Fruit fly (Drosophila melanogaster) whole organism, adult: Measurements from ENCODE around the gene Bruce.
"Not testable (repeated sequence)": the region's sequence is repeated elsewhere in the genome, so short reads cannot be mapped to it uniquely, and the experiment has no call there.

Experiments used
- CG11617 ChIP-seq: fragments of 200-800 bp; sonication (Bioruptor generic); optimal IDR thresholded peaks from 2 replicates; lab custom pipeline; 2017; ENCODE audit warnings: mild to moderate bottlenecking, missing biosample characterization, missing genetic modification reagents, missing genetic modification characterization
- CG12768 ChIP-seq: fragments of 200-800 bp; sonication (Bioruptor generic); optimal IDR thresholded peaks from 2 replicates; lab custom pipeline; 2017; ENCODE audit warnings: missing biosample characterization, missing genetic modification characterization, mild to moderate bottlenecking, moderate library complexity, missing genetic modification reagents
- CG14711 ChIP-seq: fragments of 200-800 bp; sonication (Bioruptor generic); optimal IDR thresholded peaks from 2 replicates; lab custom pipeline; 2018; ENCODE audit warnings: missing biosample characterization, mild to moderate bottlenecking, missing genetic modification characterization, moderate library complexity
- CG1620 ChIP-seq: fragments of 200-800 bp; sonication (Bioruptor generic); optimal IDR thresholded peaks from 2 replicates; lab custom pipeline; 2016; ENCODE audit warnings: missing biosample characterization, missing genetic modification characterization
- CG33017 ChIP-seq: fragments of 200-800 bp; sonication (Bioruptor generic); optimal IDR thresholded peaks from 2 replicates; lab custom pipeline; 2018; ENCODE audit warnings: missing biosample characterization, mild to moderate bottlenecking, missing genetic modification characterization, moderate library complexity
- CG5204 ChIP-seq: fragments of 200-800 bp; sonication (Bioruptor generic); optimal IDR thresholded peaks from 2 replicates; lab custom pipeline; 2016; ENCODE audit warnings: missing biosample characterization, missing genetic modification characterization
- CG7045 ChIP-seq: fragments of 200-800 bp; sonication (Bioruptor generic); optimal IDR thresholded peaks from 2 replicates; lab custom pipeline; 2017; ENCODE audit warnings: missing biosample characterization, mild to moderate bottlenecking, missing genetic modification characterization
- CG7101 ChIP-seq: fragments of 200-800 bp; sonication (Bioruptor generic); optimal IDR thresholded peaks from 2 replicates; lab custom pipeline; 2018; ENCODE audit warnings: missing biosample characterization, mild to moderate bottlenecking, missing genetic modification characterization, moderate library complexity
- Clk ChIP-seq: fragments of 200-800 bp; sonication (Bioruptor generic); optimal IDR thresholded peaks from 2 replicates; lab custom pipeline; 2017; ENCODE audit warnings: missing biosample characterization, missing genetic modification characterization
- Crg-1 ChIP-seq: fragments of 200-800 bp; sonication (Bioruptor generic); optimal IDR thresholded peaks from 2 replicates; lab custom pipeline; 2016; ENCODE audit warnings: missing biosample characterization, missing genetic modification characterization
- Hr96 ChIP-seq: fragments of 200-800 bp; sonication (Bioruptor generic); optimal IDR thresholded peaks from 2 replicates; lab custom pipeline; 2016; ENCODE audit warnings: missing biosample characterization, missing genetic modification characterization
- Mnt ChIP-seq: fragments of 200-800 bp; sonication (Bioruptor generic); optimal IDR thresholded peaks from 2 replicates; lab custom pipeline; 2016; ENCODE audit warnings: missing biosample characterization, mild to moderate bottlenecking, missing genetic modification characterization
- bab1 ChIP-seq: fragments of 200-800 bp; sonication (Bioruptor generic); optimal IDR thresholded peaks from 3 replicates; lab custom pipeline; 2019; ENCODE audit warnings: missing biosample characterization, mild to moderate bottlenecking, missing genetic modification characterization, moderate library complexity
- cic ChIP-seq: fragments of 200-800 bp; sonication (Bioruptor generic); optimal IDR thresholded peaks from 2 replicates; lab custom pipeline; 2017; ENCODE audit warnings: missing biosample characterization, mild to moderate bottlenecking, missing genetic modification characterization, moderate library complexity
- cnc ChIP-seq, 2 experiments: fragments of >200 bp; optimal IDR thresholded peaks; 2 replicates each; lab custom pipeline; 2017
- kay ChIP-seq: fragments of 200-800 bp; sonication (Bioruptor generic); peaks from one replicate; lab custom pipeline; 2016; ENCODE audit warnings: missing biosample characterization, missing genetic modification characterization, borderline replicate concordance
- ovo ChIP-seq: fragments of 200-800 bp; sonication (Bioruptor generic); optimal IDR thresholded peaks from 2 replicates; lab custom pipeline; 2016; ENCODE audit warnings: missing biosample characterization, missing genetic modification characterization
- pad ChIP-seq: fragments of 200-800 bp; sonication (Bioruptor generic); optimal IDR thresholded peaks from 3 replicates; lab custom pipeline; 2017; ENCODE audit warnings: missing biosample characterization, missing genetic modification characterization, mild to moderate bottlenecking, moderate library complexity, missing genetic modification reagents
- tj ChIP-seq: fragments of 200-800 bp; sonication (Bioruptor generic); optimal IDR thresholded peaks from 3 replicates; lab custom pipeline; 2017; ENCODE audit warnings: missing biosample characterization, mild to moderate bottlenecking, missing genetic modification characterization, moderate library complexity
- toe ChIP-seq: fragments of 200-800 bp; sonication (Bioruptor generic); optimal IDR thresholded peaks from 2 replicates; lab custom pipeline; 2016; ENCODE audit warnings: missing biosample characterization, missing genetic modification characterization

Gene Bruce

DNA sequence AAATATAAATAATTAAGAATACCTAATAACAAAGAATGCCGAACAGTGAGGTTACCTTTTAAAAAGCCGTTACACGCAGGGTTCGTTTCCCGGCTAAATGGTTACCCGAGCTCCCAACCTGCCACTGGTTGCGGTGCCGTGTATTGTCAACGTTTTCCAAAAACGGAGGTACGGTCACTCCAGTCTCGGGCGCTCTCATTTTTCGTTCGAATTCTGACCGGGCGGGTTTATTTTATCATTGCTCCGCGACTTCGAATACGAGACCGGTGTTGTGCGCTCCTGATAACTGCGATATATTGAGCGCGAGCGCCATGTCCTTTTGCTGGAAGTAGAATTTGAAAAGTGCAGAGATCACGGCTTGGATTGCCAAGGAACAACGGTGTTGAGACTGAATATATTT is 18.8 kb upstream of the Bruce start, which contains the start of gene jumu:
TSS of gene jumu (plus strand) at position 196 of the 400 bp plus-strand sequence.
- TF ChIP-seq CG14711 (tag; lab: Kevin White, UChicago) (no peak), bab1 (peak; percentile 63), Mnt (GFP tag; lab: Kevin White, UChicago) (peak; percentile 0), ovo (GFP tag; lab: Kevin White, UChicago) (peak; percentile 13)

DNA sequence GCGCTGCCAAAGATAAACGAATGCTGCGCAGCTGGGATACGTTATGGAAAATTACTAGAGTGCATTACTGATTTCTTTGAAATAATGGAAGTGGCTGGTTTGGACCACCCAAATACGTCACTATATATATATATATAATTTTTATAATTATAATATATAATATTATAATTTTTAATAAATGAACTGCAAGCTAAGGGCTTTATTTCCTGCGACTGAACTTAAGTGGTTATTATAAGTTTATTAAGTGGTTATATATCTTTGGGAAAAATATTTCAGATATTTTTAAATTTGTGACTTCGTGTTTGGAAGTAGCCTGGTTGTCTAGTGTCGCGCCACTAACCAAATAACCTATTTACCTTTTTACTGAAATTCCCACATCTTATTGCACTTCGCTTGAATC is 17.3 kb upstream of the Bruce start, which contains the start of gene CG31406:
TSS of gene CG31406 (plus strand) at position 301 of the 400 bp plus-strand sequence.
- not testable (repeated sequence) for TF ChIP-seq CG1620, pad, Hr96 (GFP tag; lab: Kevin White, UChicago)

DNA sequence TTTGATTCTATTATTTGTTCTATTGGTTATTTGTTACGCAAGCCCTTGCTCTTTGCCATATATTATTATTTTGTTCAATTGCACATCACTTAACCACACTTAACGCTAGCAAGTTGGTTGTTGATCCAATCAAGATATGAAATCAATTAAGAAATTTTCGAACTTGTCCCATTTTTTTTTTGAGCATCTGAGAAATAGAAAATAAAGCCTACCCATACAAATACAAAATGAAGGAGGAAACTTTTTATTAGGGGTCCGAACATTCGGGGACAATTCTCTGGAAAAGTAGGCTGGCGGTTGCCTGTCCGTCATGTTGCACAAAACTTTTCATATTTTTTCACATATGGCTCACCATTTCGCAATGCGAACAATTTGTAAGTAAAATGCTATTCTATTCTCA is 9.5 kb upstream of the Bruce start, which contains the start of gene CG18545:
TSS of gene CG18545 (plus strand) at position 301 of the 400 bp plus-strand sequence.
- not testable (repeated sequence) for TF ChIP-seq cic (GFP tag; lab: Kevin White, UChicago); cnc (optimal IDR thresholded peaks at IDR 0.05; lab: Kevin White, UChicago); CG7101 (tag; lab: Kevin White, UChicago)

DNA sequence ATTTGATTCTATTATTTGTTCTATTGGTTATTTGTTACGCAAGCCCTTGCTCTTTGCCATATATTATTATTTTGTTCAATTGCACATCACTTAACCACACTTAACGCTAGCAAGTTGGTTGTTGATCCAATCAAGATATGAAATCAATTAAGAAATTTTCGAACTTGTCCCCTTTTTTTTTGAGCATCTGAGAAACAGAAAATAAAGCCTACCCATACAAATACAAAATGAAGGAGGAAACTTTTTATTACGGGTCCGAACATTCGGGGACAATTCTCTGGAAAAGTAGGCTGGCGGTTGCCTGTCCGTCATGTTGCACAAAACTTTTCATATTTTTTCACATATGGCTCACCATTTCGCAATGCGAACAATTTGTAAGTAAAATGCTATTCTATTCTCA is 6.9 kb upstream of the Bruce start, which contains the start of gene CG12592:
TSS of gene CG12592 (plus strand) at position 301 of the 400 bp plus-strand sequence.
- TF ChIP-seq cnc (optimal IDR thresholded peaks at IDR 0.05; lab: Kevin White, UChicago); CG1620 (GFP tag; lab: Kevin White, UChicago); Mnt (GFP tag; lab: Kevin White, UChicago): not testable (repeated sequence)

DNA sequence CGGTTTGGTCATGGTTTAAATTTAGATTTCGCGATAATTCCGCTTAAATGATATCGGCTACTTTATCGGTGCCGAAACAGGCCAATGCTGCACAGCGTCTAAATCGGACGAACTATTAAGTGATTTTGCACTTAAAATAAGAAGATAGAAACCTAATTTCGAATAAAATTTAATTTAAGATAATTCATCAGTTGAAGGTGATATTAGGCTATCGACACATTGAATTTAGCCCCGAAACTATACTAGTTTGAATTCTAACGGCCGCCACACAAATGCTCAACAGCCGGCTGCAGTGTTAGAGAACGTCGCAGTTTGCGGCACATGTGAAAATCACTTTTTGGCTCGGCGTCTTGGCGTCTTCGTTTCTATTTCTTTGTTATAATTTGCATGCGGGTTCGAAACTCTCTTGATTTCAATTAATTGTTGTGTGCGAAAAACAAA is 1.7 kb upstream of the Bruce start, which contains the start of gene sle:
TSS of gene sle (plus strand) at position 293 of the 441 bp plus-strand sequence.
- TF ChIP-seq CG11617 (GFP tag; lab: Kevin White, UChicago) (peak; percentile 67), CG33017 (tag; lab: Kevin White, UChicago) (peak; percentile 63), ovo (GFP tag; lab: Kevin White, UChicago) (peak; percentile 84), CG7045 (GFP tag; lab: Kevin White, UChicago) (peak; percentile 79), toe (no peak), tj (GFP tag; lab: Kevin White, UChicago) (no peak), kay (no peak), Hr96 (GFP tag; lab: Kevin White, UChicago) (peak; percentile 85), bab1 (peak; percentile 56), cic (GFP tag; lab: Kevin White, UChicago) (peak; percentile 61), pad (GFP tag; lab: Kevin White, UChicago) (peak; percentile 82), CG12768 (GFP tag; lab: Kevin White, UChicago) (peak; percentile 77), CG1620 (GFP tag; lab: Kevin White, UChicago) (peak; percentile 88), CG7101 (tag; lab: Kevin White, UChicago) (peak; percentile 81), CG5204 (GFP tag; lab: Kevin White, UChicago) (no peak), Crg-1 (peak; percentile 93), CG14711 (tag; lab: Kevin White, UChicago) (peak; percentile 63), cnc (optimal IDR thresholded peaks at IDR 0.05; lab: Kevin White, UChicago) (no peak), Clk (peak; percentile 51), Mnt (GFP tag; lab: Kevin White, UChicago) (peak; percentile 87)

DNA sequence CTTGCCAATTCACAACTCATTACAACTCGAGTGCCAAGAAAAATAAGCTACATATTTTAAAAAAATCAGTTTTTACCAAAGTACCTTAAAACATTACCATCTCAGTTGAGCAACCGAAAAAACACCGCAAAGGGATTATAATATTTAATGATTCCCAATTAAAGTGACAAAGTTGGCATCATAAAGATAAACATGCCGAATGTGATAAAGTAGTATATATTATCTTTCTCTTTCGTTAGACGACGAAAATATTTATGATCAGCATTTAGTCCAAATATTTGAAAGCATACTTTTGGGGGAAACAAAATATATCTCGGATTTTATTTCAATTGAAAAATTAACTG is 19.4 kb downstream of the Bruce start:
- TF ChIP-seq CG11617 (GFP tag; lab: Kevin White, UChicago) (peak; percentile 20), CG14711 (tag; lab: Kevin White, UChicago) (peak; percentile 38), CG7045 (GFP tag; lab: Kevin White, UChicago) (peak; percentile 41), tj (GFP tag; lab: Kevin White, UChicago) (peak; percentile 60), Clk (no peak)

DNA sequence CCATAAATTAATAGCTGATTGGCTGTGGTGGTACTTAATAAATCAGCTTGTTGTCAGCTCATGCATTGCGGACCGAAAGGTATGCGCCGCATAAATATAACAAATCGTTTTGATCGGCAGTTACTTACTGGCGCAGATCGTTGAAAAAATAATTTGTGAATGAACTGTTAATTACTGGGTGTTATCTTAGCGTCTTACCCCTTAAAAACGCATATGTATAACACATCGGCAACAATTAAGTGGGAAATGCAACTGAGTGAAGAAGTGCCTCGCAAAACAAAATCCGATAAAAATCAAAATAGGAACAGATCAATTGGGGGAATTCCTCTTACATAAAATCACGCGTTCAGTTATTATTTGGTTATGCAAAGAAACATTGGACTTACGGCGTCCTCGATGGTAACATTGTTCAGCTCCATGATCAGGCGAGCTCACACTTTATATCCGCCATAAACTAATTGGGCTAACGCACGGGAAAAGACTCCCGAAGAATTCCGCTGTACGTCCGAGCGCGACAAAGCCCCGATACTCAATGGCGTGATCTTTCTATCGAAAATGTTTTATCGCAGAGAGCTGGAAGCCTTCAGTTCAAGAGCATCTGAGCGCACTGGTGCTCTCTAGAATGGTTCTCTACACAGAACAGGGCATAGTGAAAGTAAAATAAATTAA is 19.9 kb downstream of the Bruce start, which contains the start of gene CG6293:
TSS of gene CG6293 (minus strand) at position 538 of the 669 bp plus-strand sequence.
- TF ChIP-seq toe (no peak), CG12768 (GFP tag; lab: Kevin White, UChicago) (peak; percentile 57), Hr96 (GFP tag; lab: Kevin White, UChicago) (peak; percentile 51), CG33017 (tag; lab: Kevin White, UChicago) (peak; percentile 9), CG14711 (tag; lab: Kevin White, UChicago) (no peak), pad (GFP tag; lab: Kevin White, UChicago) (peak; percentile 92), CG7101 (tag; lab: Kevin White, UChicago) (peak; percentile 3), CG1620 (GFP tag; lab: Kevin White, UChicago) (peak; percentile 47), Crg-1 (peak; percentile 19), CG11617 (GFP tag; lab: Kevin White, UChicago) (peak; percentile 41)
